Fruit fly (Drosophila melanogaster) whole organism, prepupa: ENCODE measurements around the gene Atg5.

Source experiments
- CG31627 ChIP-seq: fragments of 200-800 bp; sonication (Bioruptor generic); optimal IDR thresholded peaks from 3 replicates; lab custom pipeline; 2016; ENCODE audit warnings: missing biosample characterization, missing genetic modification characterization
- CG6854 ChIP-seq: fragments of 200-800 bp; sonication (Bioruptor generic); optimal IDR thresholded peaks from 2 replicates; lab custom pipeline; 2017; ENCODE audit warnings: missing biosample characterization, mild to moderate bottlenecking, missing genetic modification characterization
- Eip78C ChIP-seq: fragments of 200-800 bp; sonication (Bioruptor generic); peaks from one replicate; lab custom pipeline; 2016; ENCODE audit warnings: missing biosample characterization, missing genetic modification characterization
- OdsH ChIP-seq: fragments of 200-800 bp; sonication (Bioruptor generic); optimal IDR thresholded peaks from 3 replicates; lab custom pipeline; 2016; ENCODE audit warnings: missing biosample characterization, missing genetic modification characterization
- achi ChIP-seq: fragments of 200-800 bp; sonication (Bioruptor generic); optimal IDR thresholded peaks from 3 replicates; lab custom pipeline; 2016; ENCODE audit warnings: missing biosample characterization, missing genetic modification characterization
- fkh ChIP-seq: fragments of 200-800 bp; sonication (Bioruptor generic); optimal IDR thresholded peaks from 3 replicates; lab custom pipeline; 2017; ENCODE audit warnings: missing biosample characterization, mild to moderate bottlenecking, missing genetic modification characterization, moderate library complexity
- net ChIP-seq: fragments of 200-800 bp; sonication (Bioruptor generic); optimal IDR thresholded peaks from 3 replicates; lab custom pipeline; 2016; ENCODE audit warnings: missing biosample characterization, missing genetic modification characterization
- ss ChIP-seq, 2 experiments: fragments of 200-800 bp; sonication (Bioruptor generic); optimal IDR thresholded peaks; 2 replicates in 1 of 2; 3 replicates in 1 of 2; lab custom pipeline; 2017 to 2018; ENCODE audit warnings: mild to moderate bottlenecking in 2 of 2, missing biosample characterization in 2 of 2, missing genetic modification characterization in 2 of 2, moderate library complexity in 1 of 2

dm6 chrX:7339610-7340326, 16.2 kb upstream of the Atg5 start:
- TF ChIP-seq achi (GFP tag; lab: Kevin White, UChicago) (no peak), Eip78C (peak; percentile 32), OdsH (GFP tag; lab: Kevin White, UChicago) (no peak), CG31627 (no peak), ss (GFP tag; optimal IDR thresholded peaks at IDR 0.05; lab: Kevin White, UChicago) (no peak), CG6854 (GFP tag; lab: Kevin White, UChicago) (no peak), net (no peak), fkh (GFP tag; lab: Kevin White, UChicago) (peak; percentile 42)
